Worm (Caenorhabditis elegans): Measurements from ENCODE around the gene C17F4.8.
A peak's percentile ranks its signal among the peaks of the same experiment; 100 is the strongest.

Gene C17F4.8

ce11 chrII:3274923-3275322 lies 40.3 kb upstream of the C17F4.8 start, which contains the start of gene F02E11.3:
F02E11.3 (minus strand) TSS chrII:3275023.
- TF ChIP-seq madf-2 (tag; optimal IDR thresholded peaks at IDR 0.05), result no peak
- TF ChIP-seq fax-1 (tag; optimal IDR thresholded peaks at IDR 0.05), result no peak
- no peak for TF ChIP-seq pha-4 (tag; optimal IDR thresholded peaks at IDR 0.05)
- no peak for TF ChIP-seq hlh-6 (tag; optimal IDR thresholded peaks at IDR 0.05)
- no peak for TF ChIP-seq tbx-7 (tag; optimal IDR thresholded peaks at IDR 0.05)
- TF ChIP-seq hlh-15 (tag; optimal IDR thresholded peaks at IDR 0.05), result no peak
- no peak for TF ChIP-seq sox-4 (tag; optimal IDR thresholded peaks at IDR 0.05)
- no peak for TF ChIP-seq ceh-22 (tag; optimal IDR thresholded peaks at IDR 0.05)
- TF ChIP-seq fkh-10 (GFP tag; optimal IDR thresholded peaks at IDR 0.05), result no peak
- no peak for TF ChIP-seq ceh-18 (tag; optimal IDR thresholded peaks at IDR 0.05)
- no peak for TF ChIP-seq ceh-30 (tag; optimal IDR thresholded peaks at IDR 0.05)
- no peak for TF ChIP-seq tbx-2 (tag; optimal IDR thresholded peaks at IDR 0.05)
- TF ChIP-seq K02D7.2 (tag; optimal IDR thresholded peaks at IDR 0.05), result no peak
- TF ChIP-seq pag-3 (tag; optimal IDR thresholded peaks at IDR 0.05; ENCODE audit: borderline replicate concordance), result no peak
- TF ChIP-seq hlh-8 (tag; optimal IDR thresholded peaks at IDR 0.05), result no peak
- no peak for TF ChIP-seq ceh-9 (tag; optimal IDR thresholded peaks at IDR 0.05)
- TF ChIP-seq gmeb-2 (tag; optimal IDR thresholded peaks at IDR 0.05), result no peak

- TF ChIP-seq ceh-6 (GFP tag; optimal IDR thresholded peaks at IDR 0.05), result no peak
- no peak for TF ChIP-seq C08G9.2 (tag; optimal IDR thresholded peaks at IDR 0.05)
- TF ChIP-seq pag-3 (tag; optimal IDR thresholded peaks at IDR 0.05; ENCODE audit: borderline replicate concordance), result no peak
These were observed 36.0 kb upstream of the C17F4.8 start for ce11 chrII:3270598-3270997.

- TF ChIP-seq che-1 (tag; optimal IDR thresholded peaks at IDR 0.05) (peak; percentile 48), elt-2 (tag; optimal IDR thresholded peaks at IDR 0.05) (no peak), unc-42 (tag; optimal IDR thresholded peaks at IDR 0.05) (no peak), nhr-232 (tag; optimal IDR thresholded peaks at IDR 0.05) (peak; percentile 10), Y22D7AL.16 (tag; optimal IDR thresholded peaks at IDR 0.05) (peak; percentile 18)
These were observed 33.2 kb upstream of the C17F4.8 start for ce11 chrII:3267815-3268214.

ce11 chrII:3267365-3267764 lies 32.7 kb upstream of the C17F4.8 start, which contains the start of gene F02E11.7:
F02E11.7 (plus strand) TSS chrII:3267665.
- TF ChIP-seq unc-3 (GFP tag; conservative IDR thresholded peaks at IDR 0.05) (no peak), unc-3 (tag; optimal IDR thresholded peaks at IDR 0.05) (no peak), tbx-2 (tag; optimal IDR thresholded peaks at IDR 0.05) (no peak), C38D4.7 (GFP tag; optimal IDR thresholded peaks at IDR 0.05) (no peak), ceh-45 (GFP tag; IDR thresholded peaks at IDR 0.05) (no peak), ceh-48 (tag; optimal IDR thresholded peaks at IDR 0.05) (no peak), ceh-6 (GFP tag; optimal IDR thresholded peaks at IDR 0.05) (no peak), pag-3 (tag; optimal IDR thresholded peaks at IDR 0.05; ENCODE audit: borderline replicate concordance) (no peak), Y22D7AL.16 (tag; optimal IDR thresholded peaks at IDR 0.05) (no peak), C08G9.2 (tag; optimal IDR thresholded peaks at IDR 0.05) (no peak), K02D7.2 (tag; optimal IDR thresholded peaks at IDR 0.05) (no peak), rnt-1 (tag; optimal IDR thresholded peaks at IDR 0.05) (no peak), fax-1 (tag; optimal IDR thresholded peaks at IDR 0.05) (no peak), ets-4 (tag; optimal IDR thresholded peaks at IDR 0.05) (no peak), hlh-13 (GFP tag; optimal IDR thresholded peaks at IDR 0.05) (no peak), ceh-2 (tag; optimal IDR thresholded peaks at IDR 0.05) (no peak), hlh-15 (tag; optimal IDR thresholded peaks at IDR 0.05) (no peak), lim-6 (tag; optimal IDR thresholded peaks at IDR 0.05) (no peak)

ce11 chrII:3264704-3265103 lies 30.1 kb upstream of the C17F4.8 start:
- no peak for TF ChIP-seq tbx-7 (tag; optimal IDR thresholded peaks at IDR 0.05)
- TF ChIP-seq ceh-9 (tag; optimal IDR thresholded peaks at IDR 0.05), result no peak

Measured in whole organism, late embryonic.